Fruit fly (Drosophila melanogaster): ENCODE measurements around the gene CG11588.

DNA sequence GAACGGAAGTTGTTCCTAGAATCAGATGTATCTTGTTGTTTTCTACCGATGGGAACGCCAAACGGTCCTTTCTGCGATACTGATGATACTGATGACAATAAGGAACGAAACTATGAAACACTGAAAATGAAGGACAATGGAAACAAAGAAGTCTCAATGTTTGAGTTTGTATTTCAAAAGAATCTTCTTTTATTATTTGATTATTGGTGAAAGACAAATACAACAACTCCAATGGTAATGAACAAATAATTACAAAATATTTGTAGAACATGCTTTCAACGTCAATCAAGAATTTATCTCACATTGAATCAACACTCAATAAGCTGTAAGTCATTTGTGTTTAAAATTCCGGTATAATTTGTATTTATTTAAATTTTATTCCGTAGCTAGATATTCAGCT lies 42.5 kb upstream of the CG11588 start, which contains the start of gene Sprn:
- TF ChIP-seq EcR (GFP tag; optimal IDR thresholded peaks at IDR 0.05) = no peak
- TF ChIP-seq rn (GFP tag; IDR thresholded peaks at IDR 0.05) = no peak
- no peak for TF ChIP-seq CG8159 (tag; optimal IDR thresholded peaks at IDR 0.05)
- TF ChIP-seq CG4496 (GFP tag; IDR thresholded peaks at IDR 0.05) = no peak
- no peak for TF ChIP-seq CG8301 (tag; optimal IDR thresholded peaks at IDR 0.05)
- no peak for TF ChIP-seq CG13204 (GFP tag; optimal IDR thresholded peaks at IDR 0.05)

Measured in whole organism, pupa.